Worm (Caenorhabditis elegans) whole organism, L2 larva: ENCODE results near the gene R09E10.6.

Experiments used
- ZK546.5 ChIP-seq: sonication (generic microtip); optimal IDR thresholded peaks from 2 replicates; lab custom pipeline; 2017; ENCODE audit warnings: missing biosample characterization, missing genetic modification characterization
- ceh-16 ChIP-seq: fragments of 150-350 bp; optimal IDR thresholded peaks from 2 replicates; lab custom pipeline; 2014; ENCODE audit warnings: missing biosample characterization, missing genetic modification characterization
- lin-13 ChIP-seq: fragments of 150-350 bp; optimal IDR thresholded peaks from 2 replicates; lab custom pipeline; 2014; ENCODE audit warnings: missing biosample characterization, missing genetic modification reagents, missing genetic modification characterization
- nhr-11 ChIP-seq: fragments of 150-350 bp; optimal IDR thresholded peaks from 2 replicates; lab custom pipeline; 2014; ENCODE audit warnings: missing biosample characterization, missing genetic modification characterization
- unc-55 ChIP-seq: fragments of 150-350 bp; sonication (generic microtip); optimal IDR thresholded peaks from 3 replicates; lab custom pipeline; 2014; ENCODE audit warnings: missing biosample characterization, missing genetic modification reagents, missing genetic modification characterization

DNA sequence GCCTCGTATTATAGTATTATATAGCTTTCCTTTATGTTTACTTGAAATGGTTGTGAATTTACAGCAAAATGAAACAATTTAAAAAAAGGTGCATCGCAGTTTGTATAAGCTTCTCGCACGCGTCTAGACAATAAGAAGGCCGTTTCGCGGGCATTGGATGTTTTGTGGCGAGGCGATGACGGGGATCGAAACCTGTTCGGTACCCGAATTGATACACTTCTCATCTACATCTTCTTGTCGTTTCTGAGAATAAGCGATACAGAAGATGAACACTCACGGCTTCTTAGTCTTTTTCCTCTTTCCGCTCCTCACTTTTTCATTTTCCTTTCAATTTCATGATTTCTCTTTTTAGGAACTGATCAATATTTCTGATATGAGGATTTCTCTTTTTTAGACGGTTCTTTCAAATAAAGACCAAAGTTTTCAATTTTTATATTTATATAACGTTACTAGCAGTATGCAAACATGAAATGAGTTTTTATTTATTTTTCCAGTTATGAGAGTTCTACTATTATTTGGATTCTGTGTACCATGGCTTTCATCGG lies 48.2 kb downstream of the R09E10.6 start, which contains the start of gene F01G10.10:
- no peak for TF ChIP-seq lin-13 (GFP tag; lab: Kevin White, UChicago)
- no peak for TF ChIP-seq ceh-16 (tag; lab: Kevin White, UChicago)
- no peak for TF ChIP-seq nhr-11 (tag; lab: Kevin White, UChicago)
- TF ChIP-seq ZK546.5 (tag; lab: Kevin White, UChicago): no peak
- TF ChIP-seq unc-55 (GFP tag; lab: Kevin White, UChicago): no peak
